Worm (Caenorhabditis elegans): ENCODE results near the gene tsn-1.

The tsn-1 gene

ce11 chrII:4749581-4749980, 43.0 kb downstream of the tsn-1 start, which contains the start of gene F41C3.2:
Gene F41C3.2 (plus strand): TSS chrII:4749968.
- no peak for TF ChIP-seq him-1 (tag; optimal IDR thresholded peaks at IDR 0.05)

DNA sequence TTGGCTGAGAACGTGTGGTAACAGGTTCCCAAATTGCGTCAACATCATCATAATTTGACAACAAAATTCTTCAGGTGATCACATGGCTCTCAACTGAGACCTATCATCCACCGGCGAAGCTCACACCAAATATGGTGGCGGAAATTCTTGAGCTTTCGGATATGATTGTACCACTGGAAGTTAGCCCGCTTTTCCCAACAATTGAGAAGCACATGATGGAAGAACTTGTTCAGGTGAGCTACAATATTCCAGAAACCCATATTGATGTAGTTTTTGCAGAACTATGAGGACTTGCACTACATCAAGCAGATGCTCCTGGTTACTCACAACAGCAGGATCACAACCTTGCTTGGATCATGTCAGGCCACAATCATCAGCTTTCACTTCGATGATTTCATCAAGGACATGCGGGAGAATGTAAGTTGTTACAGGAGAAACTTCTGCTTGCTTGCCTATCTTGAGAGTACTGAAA, 45.7 kb downstream of the tsn-1 start, which contains the start of gene F41C3.1:
Gene F41C3.1 (plus strand): TSS at position 51 of the 472 bp plus-strand sequence.
- TF ChIP-seq dao-5 (tag; optimal IDR thresholded peaks at IDR 0.05), result no peak
- no peak for TF ChIP-seq W03F9.2 (tag; optimal IDR thresholded peaks at IDR 0.05)
- TF ChIP-seq him-1 (tag; optimal IDR thresholded peaks at IDR 0.05), result no peak

DNA sequence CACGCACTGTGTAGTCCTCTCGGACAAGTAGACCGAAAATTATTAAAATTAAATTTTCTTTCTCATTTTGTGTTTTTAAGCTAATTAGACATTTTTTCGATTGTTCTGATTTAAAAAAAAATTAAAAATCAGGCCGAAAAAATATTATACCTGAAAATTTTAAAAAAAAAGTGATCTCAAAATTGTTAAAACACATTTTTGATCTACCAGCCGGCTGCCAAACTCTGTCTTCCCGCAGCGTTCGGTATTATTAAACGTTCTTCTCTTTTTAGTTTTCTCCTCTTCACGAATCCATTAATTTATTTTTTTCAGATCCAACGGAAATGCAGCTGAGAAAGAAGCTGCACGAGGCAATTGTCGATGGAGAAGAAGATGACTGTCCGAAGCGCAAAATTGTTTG, 46.5 kb downstream of the tsn-1 start, which contains the start of gene C27D9.1:
Gene C27D9.1 (plus strand): TSS at position 281 of the 400 bp plus-strand sequence.
- no peak for TF ChIP-seq him-1 (tag; optimal IDR thresholded peaks at IDR 0.05)
- TF ChIP-seq W03F9.2 (tag; optimal IDR thresholded peaks at IDR 0.05), result no peak
- no peak for TF ChIP-seq dao-5 (tag; optimal IDR thresholded peaks at IDR 0.05)

ce11 chrII:4755654-4756053, 49.0 kb downstream of the tsn-1 start:
- TF ChIP-seq him-1 (tag; optimal IDR thresholded peaks at IDR 0.05) (no peak), W03F9.2 (tag; optimal IDR thresholded peaks at IDR 0.05) (no peak), dao-5 (tag; optimal IDR thresholded peaks at IDR 0.05) (no peak)

DNA sequence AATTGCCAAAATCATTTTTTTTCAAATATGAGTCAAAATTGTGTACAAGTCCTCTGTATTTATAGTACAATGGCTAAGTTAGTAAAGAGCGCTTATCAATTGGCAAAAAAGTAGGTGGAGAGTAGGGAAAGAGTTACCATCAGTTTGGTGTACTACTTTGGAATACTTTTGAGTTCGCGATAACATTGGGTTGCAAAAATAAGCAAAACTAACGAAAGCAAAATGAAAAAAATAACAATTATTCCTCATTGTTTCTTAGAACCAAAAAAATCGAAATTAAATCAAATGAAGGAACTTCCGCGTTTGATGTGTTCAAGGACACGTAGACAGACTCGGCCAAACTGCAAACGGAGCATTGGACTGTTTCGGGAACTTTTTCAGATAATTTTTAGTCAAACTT, 50.1 kb downstream of the tsn-1 start, which contains the start of gene C27D9.2:
Gene C27D9.2 (minus strand): TSS at position 101 of the 400 bp plus-strand sequence.
- TF ChIP-seq dao-5 (tag; optimal IDR thresholded peaks at IDR 0.05) (no peak), him-1 (tag; optimal IDR thresholded peaks at IDR 0.05) (no peak), W03F9.2 (tag; optimal IDR thresholded peaks at IDR 0.05) (no peak)

ce11 chrII:4758462-4758861, 51.8 kb downstream of the tsn-1 start, which contains the start of gene F26G1.3:
Gene F26G1.3 (plus strand): TSS chrII:4758762.
- TF ChIP-seq him-1 (tag; optimal IDR thresholded peaks at IDR 0.05), result no peak
- no peak for TF ChIP-seq dao-5 (tag; optimal IDR thresholded peaks at IDR 0.05)
- no peak for TF ChIP-seq W03F9.2 (tag; optimal IDR thresholded peaks at IDR 0.05)
